Worm (Caenorhabditis elegans) whole organism, late embryonic: ENCODE data around the gene F44D12.2.
A peak's percentile ranks its signal among the peaks of the same experiment; 100 is the strongest.

Experiments used
- K02D7.2 ChIP-seq: sonication (generic microtip); optimal IDR thresholded peaks from 2 replicates; lab custom pipeline; 2017; ENCODE audit warnings: mild to moderate bottlenecking, missing genetic modification characterization, missing compliant biosample characterization
- T23F11.4 ChIP-seq: fragments of 200-800 bp; sonication (Bioruptor generic); optimal IDR thresholded peaks from 2 replicates; lab custom pipeline; 2018; ENCODE audit warnings: mild to moderate bottlenecking, missing genetic modification characterization, missing compliant biosample characterization
- ahr-1 ChIP-seq: sonication (generic microtip); optimal IDR thresholded peaks from 2 replicates; lab custom pipeline; 2016; ENCODE audit warnings: missing genetic modification characterization, missing compliant biosample characterization
- ama-1 ChIP-seq: fragments of 150-350 bp; optimal IDR thresholded peaks from 2 replicates; lab custom pipeline; 2014
- ceh-18 ChIP-seq: sonication (generic microtip); optimal IDR thresholded peaks from 2 replicates; lab custom pipeline; 2016; ENCODE audit warnings: missing genetic modification characterization, missing compliant biosample characterization
- ceh-22 ChIP-seq: sonication (generic microtip); optimal IDR thresholded peaks from 2 replicates; lab custom pipeline; 2017; ENCODE audit warnings: missing biosample characterization, missing genetic modification characterization
- ceh-24 ChIP-seq: sonication (generic microtip); optimal IDR thresholded peaks from 2 replicates; lab custom pipeline; 2016; ENCODE audit warnings: mild to moderate bottlenecking, missing genetic modification characterization, missing compliant biosample characterization
- ceh-31 ChIP-seq: sonication (generic microtip); optimal IDR thresholded peaks from 2 replicates; lab custom pipeline; 2016; ENCODE audit warnings: missing genetic modification characterization, missing compliant biosample characterization
- ceh-45 ChIP-seq: fragments of 200-800 bp; sonication (Bioruptor generic); IDR thresholded peaks from 2 replicates; pipeline ENCODE4 v1.3.6; 2022; ENCODE audit warnings: missing genetic modification reagents, missing genetic modification characterization, missing compliant biosample characterization
- ceh-48 ChIP-seq: sonication (generic microtip); optimal IDR thresholded peaks from 2 replicates; lab custom pipeline; 2016; ENCODE audit warnings: missing genetic modification characterization, inconsistent platforms, missing compliant biosample characterization
- ceh-9 ChIP-seq: sonication (generic microtip); optimal IDR thresholded peaks from 2 replicates; lab custom pipeline; 2016; ENCODE audit warnings: mild to moderate bottlenecking, missing genetic modification characterization, inconsistent platforms, missing compliant biosample characterization
- elt-4 ChIP-seq: sonication (generic microtip); optimal IDR thresholded peaks from 2 replicates; lab custom pipeline; 2016; ENCODE audit warnings: missing genetic modification characterization, missing compliant biosample characterization
- ets-4 ChIP-seq: sonication (generic microtip); optimal IDR thresholded peaks from 2 replicates; lab custom pipeline; 2016; ENCODE audit warnings: missing genetic modification characterization, missing compliant biosample characterization
- fkh-10 ChIP-seq: fragments of 150-350 bp; optimal IDR thresholded peaks from 2 replicates; lab custom pipeline; 2014; ENCODE audit warnings: missing biosample characterization, missing genetic modification reagents, missing genetic modification characterization
- hlh-13 ChIP-seq: fragments of 200-800 bp; sonication (Bioruptor generic); optimal IDR thresholded peaks from 2 replicates; lab custom pipeline; 2018; ENCODE audit warnings: mild to moderate bottlenecking, missing genetic modification characterization, missing compliant biosample characterization
- lim-6 ChIP-seq: sonication (generic microtip); optimal IDR thresholded peaks from 2 replicates; lab custom pipeline; 2016; ENCODE audit warnings: missing genetic modification characterization, missing compliant biosample characterization
- lin-11 ChIP-seq: fragments of 200-800 bp; sonication (Bioruptor generic); optimal IDR thresholded peaks from 2 replicates; lab custom pipeline; 2018; ENCODE audit warnings: mild to moderate bottlenecking, missing genetic modification characterization, missing compliant biosample characterization
- nfya-1 ChIP-seq: sonication (generic microtip); optimal IDR thresholded peaks from 2 replicates; lab custom pipeline; 2017; ENCODE audit warnings: missing genetic modification characterization, mild to moderate bottlenecking, missing compliant biosample characterization, antibody characterized with exemption, moderate library complexity
- odd-2 ChIP-seq: sonication (generic microtip); optimal IDR thresholded peaks from 2 replicates; lab custom pipeline; 2017; ENCODE audit warnings: antibody characterized with exemption, mild to moderate bottlenecking, missing genetic modification characterization, missing compliant biosample characterization
- pag-3 ChIP-seq: sonication (generic microtip); optimal IDR thresholded peaks from 2 replicates; lab custom pipeline; 2016; ENCODE audit warnings: missing compliant biosample characterization, missing genetic modification characterization, borderline replicate concordance
- pax-1 ChIP-seq: fragments of 150-350 bp; optimal IDR thresholded peaks from 2 replicates; lab custom pipeline; 2014; ENCODE audit warnings: missing biosample characterization, missing genetic modification characterization
- ref-2 ChIP-seq: sonication (generic microtip); optimal IDR thresholded peaks from 2 replicates; lab custom pipeline; 2016; ENCODE audit warnings: missing genetic modification characterization, missing compliant biosample characterization
- sox-2 ChIP-seq: fragments of 200-800 bp; sonication (Bioruptor generic); IDR thresholded peaks from 2 replicates; pipeline ENCODE4 v1.3.6; 2022; ENCODE audit warnings: missing genetic modification reagents, missing genetic modification characterization, missing compliant biosample characterization
- syd-9 ChIP-seq: sonication (generic microtip); optimal IDR thresholded peaks from 2 replicates; lab custom pipeline; 2016; ENCODE audit warnings: mild to moderate bottlenecking, missing genetic modification characterization, moderate library complexity, missing compliant biosample characterization
- tbx-7 ChIP-seq: sonication (generic microtip); optimal IDR thresholded peaks from 2 replicates; lab custom pipeline; 2016; ENCODE audit warnings: missing genotype, missing genetic modification characterization, missing compliant biosample characterization
- ttx-3 ChIP-seq: sonication (generic microtip); optimal IDR thresholded peaks from 2 replicates; lab custom pipeline; 2016; ENCODE audit warnings: missing genetic modification reagents, missing genetic modification characterization, missing compliant biosample characterization
- unc-3 ChIP-seq, 2 experiments: fragments of 200-800 bp in 1 of 2; sonication (Bioruptor generic) in 1 of 2; sonication (generic microtip) in 1 of 2; conservative IDR thresholded peaks in 1 of 2; optimal IDR thresholded peaks in 1 of 2; 2 replicates each; pipeline versions ENCODE4 v1.3.6 to Lab custom; 2016 to 2022; ENCODE audit warnings: missing compliant biosample characterization in 2 of 2, missing genetic modification characterization in 2 of 2, missing genetic modification reagents in 1 of 2
- unc-42 ChIP-seq: sonication (generic microtip); optimal IDR thresholded peaks from 2 replicates; lab custom pipeline; 2016; ENCODE audit warnings: missing genotype, missing genetic modification characterization, missing compliant biosample characterization
- unc-55 ChIP-seq: sonication (generic microtip); optimal IDR thresholded peaks from 2 replicates; lab custom pipeline; 2017; ENCODE audit warnings: missing biosample characterization, missing genetic modification reagents, missing genetic modification characterization
- unc-86 ChIP-seq: sonication (generic microtip); optimal IDR thresholded peaks from 2 replicates; lab custom pipeline; 2016; ENCODE audit warnings: missing genetic modification characterization, missing compliant biosample characterization
- ztf-16 ChIP-seq: sonication (generic microtip); optimal IDR thresholded peaks from 2 replicates; lab custom pipeline; 2017; ENCODE audit warnings: missing genetic modification characterization, missing compliant biosample characterization

F44D12.2 gene

DNA sequence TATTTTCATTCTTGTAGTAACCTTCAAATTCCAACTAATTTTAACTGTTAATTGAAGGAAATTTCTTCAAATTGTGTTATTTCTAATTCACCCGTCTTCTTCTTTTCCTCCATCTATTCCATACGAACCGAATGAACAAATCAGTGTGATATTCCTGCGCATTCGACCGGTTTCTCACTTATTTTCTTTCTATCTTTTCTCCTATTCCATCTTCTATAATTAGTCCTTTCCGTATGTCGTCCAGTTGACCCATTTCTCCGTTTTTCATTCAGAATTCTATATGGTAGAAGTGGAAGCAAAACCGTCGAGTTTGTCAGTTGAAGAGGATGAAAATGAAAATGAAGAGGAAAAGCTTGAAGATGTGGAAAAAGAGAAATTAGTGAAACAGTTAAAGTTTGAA lies 8.0 kb downstream of the F44D12.2 start, which contains the start of gene magu-4:
magu-4 (plus strand) TSS at position 218 of the 400 bp plus-strand sequence.
- no peak for TF ChIP-seq ahr-1 (tag; lab: Kevin White, UChicago)
- TF ChIP-seq unc-42 (tag; lab: Kevin White, UChicago) = no peak
- no peak for TF ChIP-seq ceh-45 (GFP tag; lab: Robert Waterston, UW)
- TF ChIP-seq pax-1 (tag; lab: Kevin White, UChicago) = no peak
- TF ChIP-seq syd-9 (tag; lab: Kevin White, UChicago) = no peak
- TF ChIP-seq ttx-3 (tag; lab: Kevin White, UChicago) = no peak
- no peak for TF ChIP-seq tbx-7
- TF ChIP-seq pag-3 (tag; lab: Kevin White, UChicago) = no peak

DNA sequence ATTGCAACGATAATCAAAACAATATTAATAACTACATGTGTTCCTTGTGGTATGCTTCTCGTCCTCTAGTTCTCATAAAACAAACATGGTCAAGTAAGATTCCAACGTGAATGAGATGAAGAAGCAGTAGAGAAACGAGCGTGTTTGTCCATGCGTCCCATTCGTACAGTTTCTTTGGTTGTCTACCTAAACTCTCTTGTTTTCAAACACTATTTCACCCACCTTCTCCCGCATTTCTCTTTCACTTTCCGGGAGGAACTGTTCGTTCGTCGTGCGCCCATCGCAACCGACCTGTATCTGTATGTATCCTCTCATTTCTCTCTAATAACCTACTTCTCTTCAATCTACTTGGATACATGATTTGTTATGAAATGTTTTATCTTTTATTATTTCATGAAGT lies 9.8 kb downstream of the F44D12.2 start:
- peak; percentile 10 for TF ChIP-seq ref-2
- no peak for TF ChIP-seq ceh-45 (GFP tag; lab: Robert Waterston, UW)
- TF ChIP-seq ceh-48 (tag; lab: Kevin White, UChicago) = no peak
- no peak for TF ChIP-seq unc-55 (GFP tag; lab: Kevin White, UChicago)
- no peak for TF ChIP-seq ceh-31 (tag; lab: Kevin White, UChicago)
- TF ChIP-seq ets-4 = no peak

DNA sequence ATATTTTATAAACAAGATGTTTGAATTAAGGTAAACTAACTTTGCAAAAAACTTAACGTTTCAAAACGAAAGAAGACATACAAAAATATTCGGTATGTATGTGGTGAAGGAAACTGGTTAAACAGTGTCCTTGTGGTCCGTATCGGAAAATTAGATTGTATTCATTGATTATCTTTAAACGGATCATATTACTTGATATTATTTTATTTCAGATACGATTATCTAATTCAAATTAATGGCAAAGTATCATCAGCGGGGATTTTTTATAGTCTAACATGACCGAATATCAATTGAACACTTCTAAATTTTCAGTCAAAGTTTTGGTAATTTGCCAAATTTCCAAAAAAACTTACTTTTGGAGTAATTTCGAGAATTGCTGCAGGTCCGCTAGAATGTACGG lies 10.7 kb downstream of the F44D12.2 start, which contains the start of gene C47E12.13:
C47E12.13 (minus strand) TSS at position 101 of the 400 bp plus-strand sequence.
- no peak for TF ChIP-seq lin-11
- no peak for TF ChIP-seq ama-1 (lab: Kevin White, UChicago)
- TF ChIP-seq lim-6 (tag; lab: Kevin White, UChicago) = no peak
- TF ChIP-seq sox-2 (GFP tag; lab: Robert Waterston, UW) = no peak
- no peak for TF ChIP-seq odd-2
- no peak for TF ChIP-seq hlh-13 (GFP tag; lab: Kevin White, UChicago)

DNA sequence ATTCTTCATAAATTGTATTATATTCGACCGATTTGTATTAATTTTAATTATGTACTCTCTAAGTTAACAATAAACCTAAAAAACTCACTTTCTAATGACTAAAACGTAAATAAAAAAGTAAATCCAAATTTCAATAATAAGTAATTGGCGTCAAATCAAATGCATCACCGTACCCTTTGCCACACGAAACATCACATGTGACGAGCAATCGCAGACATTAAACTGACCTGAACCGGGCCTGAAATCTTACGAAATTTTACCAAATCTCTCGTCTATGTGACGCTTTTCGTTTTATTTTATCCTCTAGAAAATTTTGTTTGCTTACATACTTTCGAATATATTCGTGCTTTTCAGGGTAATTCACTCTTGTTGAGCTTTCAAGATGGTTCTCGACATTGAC lies 14.2 kb downstream of the F44D12.2 start, which contains the start of the genes C47E12.2 and sars-1:
C47E12.2 (minus strand) TSS at position 131 of the 400 bp plus-strand sequence.
sars-1 (plus strand) TSS at position 355 of the 400 bp plus-strand sequence.
- TF ChIP-seq ztf-16 (tag; lab: Kevin White, UChicago) = no peak
- no peak for TF ChIP-seq unc-86 (tag; lab: Kevin White, UChicago)
- TF ChIP-seq lim-6 (tag; lab: Kevin White, UChicago) = no peak
- no peak for TF ChIP-seq fkh-10 (GFP tag; lab: Kevin White, UChicago)
- TF ChIP-seq T23F11.4 (GFP tag; lab: Kevin White, UChicago) = no peak

DNA sequence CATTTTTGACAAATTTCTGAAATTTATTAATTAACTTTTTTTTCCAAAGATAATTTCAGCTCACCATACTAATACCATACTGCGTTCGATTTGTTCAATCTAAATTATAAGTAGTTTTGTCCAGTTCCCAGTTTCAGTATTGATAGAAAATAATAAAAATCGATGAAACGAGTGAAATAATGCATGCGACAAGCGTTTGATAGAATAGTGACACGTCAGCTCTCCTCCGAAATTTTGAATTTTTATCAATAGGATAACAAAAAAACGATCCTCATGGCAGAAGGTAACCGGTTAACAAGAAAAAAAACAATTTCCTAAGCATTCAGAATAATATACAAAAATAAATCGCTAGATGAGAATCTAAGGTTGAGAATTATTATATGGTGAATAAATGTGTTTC lies 15.8 kb downstream of the F44D12.2 start, which contains the start of gene C47E12.3:
C47E12.3 (minus strand) TSS at position 101 of the 400 bp plus-strand sequence.
- no peak for TF ChIP-seq odd-2
- no peak for TF ChIP-seq ama-1 (lab: Kevin White, UChicago)
- no peak for TF ChIP-seq ceh-24 (tag; lab: Kevin White, UChicago)
- TF ChIP-seq ceh-22 (tag; lab: Kevin White, UChicago) = no peak
- no peak for TF ChIP-seq unc-55 (GFP tag; lab: Kevin White, UChicago)
- TF ChIP-seq nfya-1 = no peak
- no peak for TF ChIP-seq hlh-13 (GFP tag; lab: Kevin White, UChicago)
- no peak for TF ChIP-seq ceh-48 (tag; lab: Kevin White, UChicago)
- no peak for TF ChIP-seq K02D7.2 (tag; lab: Kevin White, UChicago)
- TF ChIP-seq ceh-18 (tag; lab: Kevin White, UChicago) = no peak
- no peak for TF ChIP-seq elt-4 (tag; lab: Kevin White, UChicago)
- no peak for TF ChIP-seq ets-4
- TF ChIP-seq ceh-31 (tag; lab: Kevin White, UChicago) = no peak
- TF ChIP-seq unc-3 (GFP tag; conservative IDR thresholded peaks at IDR 0.05; lab: Robert Waterston, UW) = no peak
- no peak for TF ChIP-seq unc-3 (tag; optimal IDR thresholded peaks at IDR 0.05; lab: Kevin White, UChicago)
- TF ChIP-seq ceh-9 (tag; lab: Kevin White, UChicago) = no peak
